Worm (Caenorhabditis elegans) whole organism, L3 larva: ENCODE data around the gene cdc-50.B.

Experiments used
- R02D3.7 ChIP-seq: fragments of 150-350 bp; optimal IDR thresholded peaks from 2 replicates; lab custom pipeline; 2014; ENCODE audit warnings: missing biosample characterization, missing genetic modification characterization
- ZK546.5 ChIP-seq: sonication (generic microtip); optimal IDR thresholded peaks from 2 replicates; lab custom pipeline; 2017; ENCODE audit warnings: missing biosample characterization, missing genetic modification characterization
- aly-2 ChIP-seq: fragments of 150-350 bp; optimal IDR thresholded peaks from 2 replicates; lab custom pipeline; 2014; ENCODE audit warnings: missing biosample characterization, missing genetic modification characterization
- ama-1 ChIP-seq: fragments of 150-350 bp; optimal IDR thresholded peaks from 2 replicates; lab custom pipeline; 2018
- ceh-16 ChIP-seq: sonication (generic microtip); optimal IDR thresholded peaks from 2 replicates; lab custom pipeline; 2017; ENCODE audit warnings: missing biosample characterization, missing genetic modification characterization
- ceh-28 ChIP-seq: fragments of 150-350 bp; optimal IDR thresholded peaks from 2 replicates; lab custom pipeline; 2014; ENCODE audit warnings: missing biosample characterization, missing genetic modification reagents, missing genetic modification characterization
- daf-12 ChIP-seq: fragments of 150-350 bp; optimal IDR thresholded peaks from 2 replicates; lab custom pipeline; 2014; ENCODE audit warnings: missing biosample characterization, missing genetic modification reagents, missing genetic modification characterization
- egl-27 ChIP-seq: sonication (generic microtip); optimal IDR thresholded peaks from 4 replicates; lab custom pipeline; 2017; ENCODE audit warnings: missing biosample characterization, missing genetic modification reagents, missing genetic modification characterization
- egl-5 ChIP-seq: fragments of 150-350 bp; optimal IDR thresholded peaks from 2 replicates; lab custom pipeline; 2017; ENCODE audit warnings: missing biosample characterization, missing genetic modification reagents, missing genetic modification characterization, inconsistent platforms
- elt-2 ChIP-seq: sonication (generic microtip); optimal IDR thresholded peaks from 2 replicates; lab custom pipeline; 2016; ENCODE audit warnings: missing genetic modification reagents, mild to moderate bottlenecking, missing genetic modification characterization, missing compliant biosample characterization
- elt-3 ChIP-seq, 3 experiments: fragments of 150-350 bp in 1 of 3; sonication (generic microtip) in 2 of 3; optimal IDR thresholded peaks; 2 replicates in 2 of 3; 4 replicates in 1 of 3; lab custom pipeline; 2014 to 2017; ENCODE audit warnings: missing biosample characterization in 3 of 3, missing genetic modification characterization in 3 of 3
- eor-1 ChIP-seq, 2 experiments: fragments of 150-350 bp; optimal IDR thresholded peaks; 2 replicates each; lab custom pipeline; 2014 to 2018; ENCODE audit warnings: missing biosample characterization in 2 of 2, missing genetic modification characterization in 2 of 2
- fkh-2 ChIP-seq: fragments of 150-350 bp; optimal IDR thresholded peaks from 2 replicates; lab custom pipeline; 2014; ENCODE audit warnings: missing biosample characterization, missing genetic modification reagents, missing genetic modification characterization
- fos-1 ChIP-seq: fragments of 150-350 bp; optimal IDR thresholded peaks from 2 replicates; lab custom pipeline; 2014; ENCODE audit warnings: missing biosample characterization, missing genetic modification characterization
- hmg-11 ChIP-seq: sonication (generic microtip); optimal IDR thresholded peaks from 2 replicates; lab custom pipeline; 2016; ENCODE audit warnings: missing genetic modification characterization, missing compliant biosample characterization
- jun-1 ChIP-seq: fragments of 150-350 bp; optimal IDR thresholded peaks from 2 replicates; lab custom pipeline; 2014; ENCODE audit warnings: missing biosample characterization, missing genetic modification reagents, missing genetic modification characterization
- lin-15B ChIP-seq: fragments of 150-350 bp; optimal IDR thresholded peaks from 2 replicates; lab custom pipeline; 2014; ENCODE audit warnings: missing biosample characterization, missing genetic modification characterization
- lin-39 ChIP-seq: fragments of 150-350 bp; optimal IDR thresholded peaks from 2 replicates; lab custom pipeline; 2018; ENCODE audit warnings: missing biosample characterization, missing genetic modification reagents, missing genetic modification characterization
- lsy-12 ChIP-seq: sonication (generic microtip); optimal IDR thresholded peaks from 2 replicates; lab custom pipeline; 2016; ENCODE audit warnings: mild to moderate bottlenecking, missing genetic modification characterization, missing compliant biosample characterization
- mml-1 ChIP-seq: fragments of 150-350 bp; sonication (generic microtip); optimal IDR thresholded peaks from 3 replicates; lab custom pipeline; 2014; ENCODE audit warnings: missing biosample characterization, missing genetic modification characterization
- nfya-1 ChIP-seq: sonication (generic microtip); optimal IDR thresholded peaks from 2 replicates; lab custom pipeline; 2017; ENCODE audit warnings: missing genetic modification characterization, mild to moderate bottlenecking, missing compliant biosample characterization, antibody characterized with exemption, moderate library complexity; ENCODE audit not compliant: insufficient read depth
- nhr-237 ChIP-seq: fragments of 150-350 bp; optimal IDR thresholded peaks from 2 replicates; lab custom pipeline; 2014; ENCODE audit warnings: missing biosample characterization, missing genetic modification characterization
- nhr-25 ChIP-seq: sonication (generic microtip); optimal IDR thresholded peaks from 2 replicates; lab custom pipeline; 2017; ENCODE audit warnings: missing biosample characterization, missing genetic modification characterization
- nhr-43 ChIP-seq: sonication (generic microtip); optimal IDR thresholded peaks from 2 replicates; lab custom pipeline; 2016; ENCODE audit warnings: mild to moderate bottlenecking, missing genetic modification characterization, missing compliant biosample characterization; ENCODE audit not compliant: poor library complexity, severe bottlenecking
- nhr-76 ChIP-seq: fragments of 150-350 bp; sonication (generic microtip); optimal IDR thresholded peaks from 5 replicates; lab custom pipeline; 2014; ENCODE audit warnings: missing biosample characterization, missing genetic modification characterization
- pha-4 ChIP-seq: fragments of 150-350 bp; optimal IDR thresholded peaks from 2 replicates; lab custom pipeline; 2014; ENCODE audit warnings: missing biosample characterization, missing genetic modification reagents, missing genetic modification characterization
- pqm-1 ChIP-seq: fragments of 150-350 bp; optimal IDR thresholded peaks from 2 replicates; lab custom pipeline; 2017; ENCODE audit warnings: missing biosample characterization, missing genetic modification characterization, inconsistent platforms
- sea-2 ChIP-seq: fragments of 150-350 bp; sonication (generic microtip); optimal IDR thresholded peaks from 4 replicates; lab custom pipeline; 2014; ENCODE audit warnings: missing biosample characterization, missing genetic modification reagents, missing genetic modification characterization
- skn-1 ChIP-seq: fragments of 150-350 bp; optimal IDR thresholded peaks from 2 replicates; lab custom pipeline; 2014; ENCODE audit warnings: missing biosample characterization, missing genetic modification characterization
- snpc-4 ChIP-seq: fragments of 150-350 bp; optimal IDR thresholded peaks from 2 replicates; lab custom pipeline; 2014; ENCODE audit warnings: missing biosample characterization, missing genetic modification characterization
- tbx-2 ChIP-seq: sonication (generic microtip); optimal IDR thresholded peaks from 2 replicates; lab custom pipeline; 2016; ENCODE audit warnings: mild to moderate bottlenecking, missing genetic modification characterization, missing compliant biosample characterization

cdc-50.B gene

DNA sequence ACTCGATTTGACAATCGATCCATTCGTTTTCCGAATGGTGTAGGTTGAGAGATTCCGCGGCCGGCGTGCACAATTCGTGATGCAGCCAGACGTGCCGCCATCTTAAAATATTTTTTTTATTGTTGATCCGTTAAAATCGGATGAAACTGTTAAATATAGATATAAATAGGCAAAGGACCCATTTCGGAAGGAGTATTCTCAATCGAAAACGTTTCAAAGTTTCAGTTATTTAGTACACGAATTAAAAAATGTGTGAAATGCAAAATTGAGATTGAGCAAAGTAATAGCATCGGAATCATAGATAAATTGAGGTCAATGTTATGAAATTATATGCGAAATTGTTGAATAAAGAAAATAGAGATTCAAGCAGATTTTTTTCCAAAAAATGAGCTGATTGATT, 24.7 kb upstream of the cdc-50.B start, which contains the start of gene mrps-33:
TSS of gene mrps-33 (minus strand) at position 101 of the 400 bp plus-strand sequence.
- TF ChIP-seq daf-12 (no peak), ZK546.5 (tag; lab: Kevin White, UChicago) (no peak), aly-2 (tag; lab: Kevin White, UChicago) (no peak), mml-1 (tag; lab: Kevin White, UChicago) (no peak), elt-2 (no peak)

DNA sequence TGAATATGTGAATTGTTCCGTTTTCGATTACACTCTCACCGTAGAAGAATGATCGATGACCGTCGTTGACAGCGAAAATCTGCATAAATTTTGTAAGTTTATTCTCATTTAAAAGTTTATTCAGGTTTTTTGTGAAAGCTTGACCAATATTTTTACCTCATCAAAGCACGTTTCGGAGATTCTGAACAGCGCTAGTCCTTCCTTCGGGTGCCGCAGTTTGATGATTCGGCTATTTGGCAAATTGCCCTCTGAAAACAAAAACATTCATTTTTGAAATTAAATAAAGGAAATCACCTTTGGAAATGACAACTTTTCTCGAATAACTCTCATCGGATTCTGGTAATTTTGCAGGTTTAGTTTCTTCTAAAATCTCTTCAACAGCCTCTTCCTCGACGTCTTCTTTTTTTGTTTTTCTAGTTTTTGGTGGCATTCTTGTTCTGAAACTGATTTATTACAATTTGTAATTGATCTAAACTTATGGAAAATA, 23.7 kb upstream of the cdc-50.B start, which contains the start of gene F21D5.6:
TSS of gene F21D5.6 (minus strand) at position 437 of the 487 bp plus-strand sequence.
- TF ChIP-seq snpc-4 (tag; lab: Kevin White, UChicago): no peak
- peak; percentile 0 for TF ChIP-seq ama-1 (lab: Kevin White, UChicago)
- TF ChIP-seq nhr-43 (tag; lab: Kevin White, UChicago): peak; percentile 25

DNA sequence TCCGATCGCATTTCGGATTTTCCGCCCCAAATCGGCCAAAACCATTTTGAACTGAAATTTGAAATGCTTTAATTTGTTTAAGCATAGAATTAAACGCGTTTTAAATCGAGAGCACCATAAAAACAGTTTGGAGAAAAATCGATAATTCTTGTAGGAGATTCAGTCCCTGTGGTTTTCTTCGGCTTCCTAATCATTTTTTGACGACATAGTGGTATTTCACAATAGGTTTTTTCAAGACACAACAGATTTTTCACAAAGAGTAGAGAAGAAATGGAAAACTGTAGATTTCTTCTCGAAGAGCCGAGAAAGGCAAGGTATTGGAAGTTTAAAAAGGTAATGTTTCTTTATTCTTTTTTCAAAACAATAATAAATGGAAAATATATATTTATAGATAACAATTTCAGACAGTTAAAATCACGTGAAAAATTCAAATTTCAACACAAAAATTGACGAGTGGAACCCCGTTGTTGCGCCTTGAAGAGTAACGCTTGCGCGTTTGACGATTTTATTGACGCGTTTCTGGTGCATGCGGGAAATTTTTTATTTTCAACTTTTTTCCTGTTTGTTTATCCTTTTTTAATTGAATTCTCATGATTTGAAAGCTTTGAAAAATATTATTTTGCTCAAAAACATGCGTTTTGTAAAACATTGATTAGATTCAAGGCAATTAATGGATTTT, 20.9 kb upstream of the cdc-50.B start, which contains the start of gene F21D5.7:
TSS of gene F21D5.7 (minus strand) at position 51 of the 679 bp plus-strand sequence.
- peak; percentile 32 for TF ChIP-seq jun-1
- TF ChIP-seq pha-4 (tag; lab: Kevin White, UChicago): peak; percentile 90
- peak; percentile 77 for TF ChIP-seq snpc-4 (tag; lab: Kevin White, UChicago)
- TF ChIP-seq tbx-2 (tag; lab: Kevin White, UChicago): no peak
- no peak for TF ChIP-seq elt-3 (tag; optimal IDR thresholded peaks at IDR 0.05; lab: Kevin White, UChicago)
- TF ChIP-seq pqm-1: peak; percentile 59
- peak; percentile 9 for TF ChIP-seq egl-27 (tag; lab: Kevin White, UChicago)
- no peak for TF ChIP-seq fkh-2 (tag; lab: Kevin White, UChicago)
- TF ChIP-seq egl-5 (tag; lab: Kevin White, UChicago): peak; percentile 49
- peak; percentile 34 for TF ChIP-seq lin-39 (tag; lab: Kevin White, UChicago)
- TF ChIP-seq skn-1 (tag; lab: Kevin White, UChicago): peak; percentile 10
- peak; percentile 56 for TF ChIP-seq lsy-12 (tag; lab: Kevin White, UChicago)
- TF ChIP-seq nhr-25 (tag; lab: Kevin White, UChicago): peak; percentile 37
- TF ChIP-seq ZK546.5 (tag; lab: Kevin White, UChicago): no peak
- peak; percentile 2 for TF ChIP-seq ceh-28 (tag; lab: Kevin White, UChicago)
- no peak for TF ChIP-seq nhr-76 (tag; lab: Kevin White, UChicago)
- peak; percentile 74 for TF ChIP-seq lin-15B (tag; lab: Kevin White, UChicago)
- peak; percentile 73 for TF ChIP-seq hmg-11 (tag; lab: Kevin White, UChicago)
- peak; percentile 23 for TF ChIP-seq R02D3.7 (tag; lab: Kevin White, UChicago)
- peak; percentile 73 for TF ChIP-seq elt-2
- TF ChIP-seq eor-1 (tag; optimal IDR thresholded peaks at IDR 0.05; lab: Kevin White, UChicago): no peak
- peak; percentile 45 for TF ChIP-seq nhr-43 (tag; lab: Kevin White, UChicago)
- peak; percentile 84 for TF ChIP-seq nfya-1 (tag; lab: Kevin White, UChicago)
- TF ChIP-seq sea-2 (GFP tag; lab: Kevin White, UChicago): no peak
- TF ChIP-seq, all 47 proteins: peak for 17

DNA sequence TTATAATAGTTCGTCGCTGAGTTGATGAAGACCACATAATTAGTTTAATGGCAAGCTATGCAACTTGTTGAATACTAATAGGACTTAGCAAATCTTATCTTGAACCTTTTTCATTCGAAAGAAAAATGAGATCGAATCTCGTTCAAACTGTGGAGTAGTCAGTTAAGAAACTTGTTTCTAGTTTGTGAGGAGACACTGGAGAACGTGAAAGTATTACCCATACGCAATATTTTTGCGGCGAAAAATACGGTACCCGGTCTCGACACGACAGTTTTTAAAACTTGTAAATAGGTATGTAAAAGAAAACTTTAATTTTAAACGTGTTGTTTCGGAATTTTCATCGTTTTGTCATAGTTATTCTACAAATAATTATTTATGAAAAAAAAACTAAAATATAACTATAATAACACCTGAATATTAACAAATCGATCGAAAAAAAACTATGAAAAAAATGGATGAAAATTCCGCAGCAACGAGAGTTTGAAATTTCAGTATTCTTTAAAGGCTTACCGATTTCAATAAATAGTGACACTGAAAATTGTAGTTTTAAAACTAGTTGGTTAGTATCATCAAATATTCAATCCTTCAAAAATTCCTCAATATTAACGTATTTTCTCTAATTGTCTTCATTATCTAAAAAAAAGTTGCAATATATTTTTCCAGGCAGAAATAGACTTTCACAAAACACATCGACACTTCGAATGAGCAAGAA, 18.9 kb upstream of the cdc-50.B start, which contains the start of the genes F20C5.7 and parg-1:
TSS of gene F20C5.7 (minus strand) at position 101 of the 712 bp plus-strand sequence.
TSS of gene parg-1 (plus strand) at position 662 of the 712 bp plus-strand sequence.
- no peak for TF ChIP-seq fos-1 (tag; lab: Kevin White, UChicago)
- TF ChIP-seq hmg-11 (tag; lab: Kevin White, UChicago): no peak
- TF ChIP-seq daf-12: no peak
- TF ChIP-seq egl-5 (tag; lab: Kevin White, UChicago): no peak
- no peak for TF ChIP-seq elt-3 (tag; optimal IDR thresholded peaks at IDR 0.05; lab: Kevin White, UChicago)
- TF ChIP-seq snpc-4 (tag; lab: Kevin White, UChicago): no peak
- no peak for TF ChIP-seq ceh-16
- no peak for TF ChIP-seq nhr-237
- TF ChIP-seq nhr-76 (tag; lab: Kevin White, UChicago): no peak
- TF ChIP-seq ZK546.5 (tag; lab: Kevin White, UChicago): no peak
- no peak for TF ChIP-seq tbx-2 (tag; lab: Kevin White, UChicago)
